Worm (Caenorhabditis elegans) whole organism, L4 larva: ENCODE data around the gene lido-11.

Experiments used
- fkh-10 ChIP-seq: fragments of 150-350 bp; optimal IDR thresholded peaks from 2 replicates; lab custom pipeline; 2014; ENCODE audit warnings: missing biosample characterization, missing genetic modification reagents, missing genetic modification characterization
- hmg-1.1 ChIP-seq: fragments of 200-800 bp; sonication (Bioruptor generic); IDR thresholded peaks from 2 replicates; pipeline ENCODE4 v1.3.6; 2022; ENCODE audit warnings: missing genetic modification reagents, missing genetic modification characterization, missing compliant biosample characterization
- mxl-3 ChIP-seq: fragments of 200-800 bp; sonication (Bioruptor generic); optimal IDR thresholded peaks from 2 replicates; lab custom pipeline; 2018; ENCODE audit warnings: mild to moderate bottlenecking, missing genetic modification characterization, missing compliant biosample characterization
- nhr-28 ChIP-seq: fragments of 150-350 bp; optimal IDR thresholded peaks from 2 replicates; lab custom pipeline; 2014; ENCODE audit warnings: missing biosample characterization, missing genetic modification characterization
- pha-4 ChIP-seq, 2 experiments: fragments of 150-350 bp in 1 of 2; fragments of 200-800 bp in 1 of 2; sonication (Bioruptor generic) in 1 of 2; IDR thresholded peaks in 1 of 2; optimal IDR thresholded peaks in 1 of 2; 2 replicates each; pipeline versions ENCODE4 v1.3.6 to Lab custom; 2014 to 2022; ENCODE audit warnings: missing genetic modification characterization in 2 of 2, missing genetic modification reagents in 2 of 2, missing biosample characterization in 1 of 2, missing compliant biosample characterization in 1 of 2
- snpc-4 ChIP-seq: fragments of 150-350 bp; optimal IDR thresholded peaks from 2 replicates; lab custom pipeline; 2014; ENCODE audit warnings: missing biosample characterization, missing genetic modification characterization
- ztf-11 ChIP-seq: fragments of 150-350 bp; optimal IDR thresholded peaks from 2 replicates; lab custom pipeline; 2014; ENCODE audit warnings: missing biosample characterization, missing genetic modification characterization

DNA sequence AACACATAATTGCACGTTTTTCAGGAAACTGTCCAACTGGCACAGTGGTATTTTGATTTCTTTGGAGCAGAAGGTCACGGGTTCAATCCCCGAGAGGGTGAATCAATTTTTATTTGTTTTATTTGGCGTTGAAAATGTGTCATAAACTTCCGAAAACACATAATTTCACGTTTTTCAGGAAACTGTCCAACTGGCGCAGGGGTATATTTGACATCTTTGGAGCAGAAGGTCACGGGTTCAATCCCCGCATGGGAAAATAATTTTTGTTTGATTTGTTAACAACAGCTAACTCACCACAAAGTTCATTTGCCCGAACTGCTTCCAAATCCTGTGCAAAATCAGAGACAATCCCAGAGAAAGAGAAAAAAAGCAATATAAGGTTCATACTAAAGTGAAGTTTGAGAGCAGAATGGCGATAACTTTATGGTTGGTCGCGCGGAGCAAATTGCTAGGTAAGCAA is 48.1 kb upstream of the lido-11 start, which contains the start of gene irld-48:
- TF ChIP-seq fkh-10 (no peak), nhr-28 (tag; lab: Kevin White, UChicago) (no peak), mxl-3 (GFP tag; lab: Kevin White, UChicago) (no peak), pha-4 (GFP tag; IDR thresholded peaks at IDR 0.05; lab: Robert Waterston, UW) (no peak), pha-4 (tag; optimal IDR thresholded peaks at IDR 0.05; lab: Kevin White, UChicago) (no peak), snpc-4 (tag; lab: Kevin White, UChicago) (no peak), hmg-1.1 (GFP tag; lab: Robert Waterston, UW) (no peak), ztf-11 (tag; lab: Kevin White, UChicago) (no peak)
